In genomic region chr3R:19105821-19106220, dm6 we compare ENCODE assay signal across 1 fruit fly cellular context.
A peak's percentile ranks its signal among the peaks of the same experiment; 100 is the strongest.
TF ChIP-seq lines count a peak whose summit lies in the region.

No protein-coding gene starts in this region.

TF ChIP-seq in whole organism, embryonic, 481 proteins besides CTCF, POLR2A, EP300 and RAD21 (continued from another document):
- TF ChIP-seq ato (GFP tag; IDR thresholded peaks at IDR 0.05; lab: Robert Waterston, UW; ENCODE audit: partially characterized antibody) (no peak), Atf3 (GFP tag; optimal IDR thresholded peaks at IDR 0.05; lab: Kevin White, UChicago) (no peak), wdn (GFP tag; IDR thresholded peaks at IDR 0.05; lab: Robert Waterston, UW) (no peak), CG9797 (GFP tag; optimal IDR thresholded peaks at IDR 0.05; lab: Kevin White, UChicago) (no peak), gcm2 (GFP tag; optimal IDR thresholded peaks at IDR 0.05; lab: Kevin White, UChicago) (no peak), CG13894 (tag; optimal IDR thresholded peaks at IDR 0.05; lab: Kevin White, UChicago) (no peak), trem (tag; optimal IDR thresholded peaks at IDR 0.05; lab: Kevin White, UChicago) (no peak), ash1 (GFP tag; optimal IDR thresholded peaks at IDR 0.05; lab: Kevin White, UChicago) (no peak), CG10959 (GFP tag; IDR thresholded peaks at IDR 0.05; lab: Robert Waterston, UW) (0 out of 2 replicates have a peak, but pooled peaks have one; percentile 21), kah (GFP tag; optimal IDR thresholded peaks at IDR 0.05; lab: Kevin White, UChicago) (no peak), CG2202 (tag; optimal IDR thresholded peaks at IDR 0.05; lab: Kevin White, UChicago) (peak; percentile 2), pum (GFP tag; optimal IDR thresholded peaks at IDR 0.05; lab: Kevin White, UChicago) (peak; percentile 13), nom (GFP tag; optimal IDR thresholded peaks at IDR 0.05; lab: Kevin White, UChicago) (peak; percentile 78), cas (GFP tag; IDR thresholded peaks at IDR 0.05; lab: Robert Waterston, UW) (no peak), Blimp-1 (GFP tag; optimal IDR thresholded peaks at IDR 0.05; lab: Kevin White, UChicago) (peak; percentile 67), vfl (GFP tag; optimal IDR thresholded peaks at IDR 0.05; lab: Kevin White, UChicago) (no peak), Trl (optimal IDR thresholded peaks at IDR 0.05; lab: Kevin White, UChicago) (no peak), Trl (GFP tag; optimal IDR thresholded peaks at IDR 0.05; lab: Kevin White, UChicago) (no peak), sob (GFP tag; IDR thresholded peaks at IDR 0.05; lab: Robert Waterston, UW) (no peak), Dp (GFP tag; optimal IDR thresholded peaks at IDR 0.05; lab: Kevin White, UChicago) (no peak), CG18476 (GFP tag; optimal IDR thresholded peaks at IDR 0.05; lab: Kevin White, UChicago) (no peak), CG2678 (tag; optimal IDR thresholded peaks at IDR 0.05; lab: Kevin White, UChicago) (peak; percentile 14), Ssrp (tag; optimal IDR thresholded peaks at IDR 0.05; lab: Kevin White, UChicago) (peak; percentile 58), peb (GFP tag; IDR thresholded peaks at IDR 0.05; lab: Robert Waterston, UW) (0 out of 2 replicates have a peak, but pooled peaks have one; percentile 28), br (optimal IDR thresholded peaks at IDR 0.05; lab: Kevin White, UChicago) (no peak), BtbVII (GFP tag; optimal IDR thresholded peaks at IDR 0.05; lab: Kevin White, UChicago) (no peak), Sry-δ (GFP tag; optimal IDR thresholded peaks at IDR 0.05; lab: Kevin White, UChicago) (peak; percentile 3), CG4328 (GFP tag; optimal IDR thresholded peaks at IDR 0.05; lab: Kevin White, UChicago) (no peak), CG4820 (GFP tag; optimal IDR thresholded peaks at IDR 0.05; lab: Kevin White, UChicago) (peak; percentile 27), CG6254 (GFP tag; optimal IDR thresholded peaks at IDR 0.05; lab: Kevin White, UChicago) (peak; percentile 1), CG7745 (tag; optimal IDR thresholded peaks at IDR 0.05; lab: Kevin White, UChicago) (no peak), pzg (GFP tag; optimal IDR thresholded peaks at IDR 0.05; lab: Kevin White, UChicago) (no peak), CG12659 (GFP tag; optimal IDR thresholded peaks at IDR 0.05; lab: Kevin White, UChicago) (peak; percentile 9), Doc3 (GFP tag; IDR thresholded peaks at IDR 0.05; lab: Robert Waterston, UW; ENCODE audit: partially characterized antibody) (no peak), bsh (GFP tag; optimal IDR thresholded peaks at IDR 0.05; lab: Kevin White, UChicago) (peak; percentile 62 to 76), gem (tag; optimal IDR thresholded peaks at IDR 0.05; lab: Kevin White, UChicago) (peak; percentile 72), CG15514 (GFP tag; optimal IDR thresholded peaks at IDR 0.05; lab: Kevin White, UChicago) (no peak), pita (GFP tag; optimal IDR thresholded peaks at IDR 0.05; lab: Kevin White, UChicago) (no peak), CG14710 (tag; optimal IDR thresholded peaks at IDR 0.05; lab: Kevin White, UChicago) (peak; percentile 47), ssp (GFP tag; IDR thresholded peaks at IDR 0.05; lab: Robert Waterston, UW) (0 out of 2 replicates have a peak, but pooled peaks have one; percentile 6), hkb (optimal IDR thresholded peaks at IDR 0.05; lab: Kevin White, UChicago) (no peak), hkb (GFP tag; IDR thresholded peaks at IDR 0.05; lab: Robert Waterston, UW) (0 out of 2 replicates have a peak, but pooled peaks have one; percentile 23), lola (GFP tag; optimal IDR thresholded peaks at IDR 0.05; lab: Kevin White, UChicago) (peak in 1 of 3 experiments; percentile 46), PHDP (tag; optimal IDR thresholded peaks at IDR 0.05; lab: Kevin White, UChicago) (peak; percentile 34), CG17829 (tag; optimal IDR thresholded peaks at IDR 0.05; lab: Kevin White, UChicago) (peak; percentile 44), CG3847 (GFP tag; IDR thresholded peaks at IDR 0.05; lab: Robert Waterston, UW) (no peak), CG2712 (tag; optimal IDR thresholded peaks at IDR 0.05; lab: Kevin White, UChicago) (peak; percentile 72), grn (GFP tag; optimal IDR thresholded peaks at IDR 0.05; lab: Kevin White, UChicago) (no peak), CG8359 (GFP tag; optimal IDR thresholded peaks at IDR 0.05; lab: Kevin White, UChicago; ENCODE audit: borderline replicate concordance) (peak; percentile 8), dmrt11E (tag; optimal IDR thresholded peaks at IDR 0.05; lab: Kevin White, UChicago) (peak; percentile 67), zfh1 (GFP tag; IDR thresholded peaks at IDR 0.05; lab: Robert Waterston, UW) (0 out of 3 replicates have a peak, but pooled peaks have one; percentile 45), MESR4 (GFP tag; optimal IDR thresholded peaks at IDR 0.05; lab: Kevin White, UChicago) (no peak), vvl (GFP tag; IDR thresholded peaks at IDR 0.05; lab: Robert Waterston, UW) (0 out of 2 replicates have a peak, but pooled peaks have one; percentile 35), CG13775 (GFP tag; optimal IDR thresholded peaks at IDR 0.05; lab: Kevin White, UChicago) (peak; percentile 2), CG10209 (GFP tag; optimal IDR thresholded peaks at IDR 0.05; lab: Kevin White, UChicago) (peak; percentile 21), Oli (tag; optimal IDR thresholded peaks at IDR 0.05; lab: Kevin White, UChicago) (peak; percentile 36), NC2β (GFP tag; optimal IDR thresholded peaks at IDR 0.05; lab: Kevin White, UChicago) (peak; percentile 4), croc (GFP tag; conservative IDR thresholded peaks at IDR 0.05; lab: Robert Waterston, UW) (peak; percentile 47), Fer2 (tag; optimal IDR thresholded peaks at IDR 0.05; lab: Kevin White, UChicago) (no peak), eve (GFP tag; optimal IDR thresholded peaks at IDR 0.05; lab: Kevin White, UChicago) (peak in 1 of 2 experiments; percentile 69), D (optimal IDR thresholded peaks at IDR 0.05; lab: Kevin White, UChicago) (no peak), D (GFP tag; optimal IDR thresholded peaks at IDR 0.05; lab: Kevin White, UChicago) (peak; percentile 36), ap (GFP tag; IDR thresholded peaks at IDR 0.05; lab: Robert Waterston, UW) (peak; percentile 47; the same call in 1 of the 2 replicates), row (GFP tag; IDR thresholded peaks at IDR 0.05; lab: Robert Waterston, UW) (peak; percentile 41; the same call in 2 of the 3 replicates), CG2875 (GFP tag; optimal IDR thresholded peaks at IDR 0.05; lab: Kevin White, UChicago) (peak; percentile 19), CG43689 (GFP tag; IDR thresholded peaks at IDR 0.05; lab: Robert Waterston, UW) (no peak), en (GFP tag; optimal IDR thresholded peaks at IDR 0.05; lab: Kevin White, UChicago) (no peak), CG1602 (GFP tag; optimal IDR thresholded peaks at IDR 0.05; lab: Kevin White, UChicago) (peak; percentile 10), unpg (GFP tag; optimal IDR thresholded peaks at IDR 0.05; lab: Kevin White, UChicago) (peak; percentile 62), CG30403 (GFP tag; optimal IDR thresholded peaks at IDR 0.05; lab: Kevin White, UChicago) (peak; percentile 36), Xbp1 (GFP tag; optimal IDR thresholded peaks at IDR 0.05; lab: Kevin White, UChicago) (peak; percentile 20), CG8388 (GFP tag; optimal IDR thresholded peaks at IDR 0.05; lab: Kevin White, UChicago) (peak; percentile 57), Xrp1 (GFP tag; IDR thresholded peaks at IDR 0.05; lab: Robert Waterston, UW) (peak; percentile 63; the same call in 1 of the 2 replicates), CG17328 (GFP tag; IDR thresholded peaks at IDR 0.05; lab: Robert Waterston, UW) (peak; percentile 61), ewg (GFP tag; optimal IDR thresholded peaks at IDR 0.05; lab: Kevin White, UChicago) (peak; percentile 27), CG10979 (tag; optimal IDR thresholded peaks at IDR 0.05; lab: Kevin White, UChicago) (peak; percentile 67), ham (GFP tag; IDR thresholded peaks at IDR 0.05; lab: Robert Waterston, UW) (no peak), ase (GFP tag; IDR thresholded peaks at IDR 0.05; lab: Robert Waterston, UW) (no peak), ems (GFP tag; optimal IDR thresholded peaks at IDR 0.05; lab: Kevin White, UChicago) (no peak), CG3838 (GFP tag; optimal IDR thresholded peaks at IDR 0.05; lab: Kevin White, UChicago) (no peak), ci (GFP tag; IDR thresholded peaks at IDR 0.05; lab: Robert Waterston, UW) (peak; percentile 57; the same call in 1 of the 3 replicates), Jarid2 (GFP tag; optimal IDR thresholded peaks at IDR 0.05; lab: Kevin White, UChicago) (no peak), CG2120 (GFP tag; optimal IDR thresholded peaks at IDR 0.05; lab: Kevin White, UChicago) (no peak), CG9727 (GFP tag; optimal IDR thresholded peaks at IDR 0.05; lab: Kevin White, UChicago) (peak; percentile 24), Doc2 (GFP tag; IDR thresholded peaks at IDR 0.05; lab: Robert Waterston, UW) (no peak), Myb (GFP tag; optimal IDR thresholded peaks at IDR 0.05; lab: Kevin White, UChicago) (no peak), CG11247 (GFP tag; IDR thresholded peaks at IDR 0.05; lab: Robert Waterston, UW) (no peak), tap (tag; optimal IDR thresholded peaks at IDR 0.05; lab: Kevin White, UChicago) (peak; percentile 43), CG11504 (tag; optimal IDR thresholded peaks at IDR 0.05; lab: Kevin White, UChicago) (peak; percentile 60), CG6689 (GFP tag; IDR thresholded peaks at IDR 0.05; lab: Robert Waterston, UW) (peak; percentile 32; the same call in 1 of the 2 replicates), CG10462 (GFP tag; optimal IDR thresholded peaks at IDR 0.05; lab: Kevin White, UChicago) (no peak), prd (optimal IDR thresholded peaks at IDR 0.05; lab: Kevin White, UChicago) (no peak), prd (GFP tag; IDR thresholded peaks at IDR 0.05; lab: Robert Waterston, UW) (peak; percentile 63; the same call in 2 of the 3 replicates), CG12299 (tag; optimal IDR thresholded peaks at IDR 0.05; lab: Kevin White, UChicago) (no peak)
